Worm (Caenorhabditis elegans) whole organism, L1 larva: ENCODE results near the gene str-46.

Experiments
- elt-2 ChIP-seq: sonication (generic microtip); optimal IDR thresholded peaks from 2 replicates; lab custom pipeline; 2016; ENCODE audit warnings: missing genetic modification characterization, mild to moderate bottlenecking, inconsistent platforms, missing compliant biosample characterization, missing genetic modification reagents
- hlh-4 ChIP-seq: sonication (generic microtip); optimal IDR thresholded peaks from 2 replicates; lab custom pipeline; 2016; ENCODE audit warnings: mild to moderate bottlenecking, missing genetic modification characterization, missing compliant biosample characterization
- nhr-20 ChIP-seq: sonication (generic microtip); optimal IDR thresholded peaks from 2 replicates; lab custom pipeline; 2016; ENCODE audit warnings: mild to moderate bottlenecking, missing genetic modification characterization, missing compliant biosample characterization
- rnt-1 ChIP-seq: sonication (generic microtip); optimal IDR thresholded peaks from 2 replicates; lab custom pipeline; 2016; ENCODE audit warnings: mild to moderate bottlenecking, missing genetic modification characterization, moderate library complexity, missing compliant biosample characterization
- unc-86 ChIP-seq: sonication (generic microtip); optimal IDR thresholded peaks from 2 replicates; lab custom pipeline; 2016; ENCODE audit warnings: missing genetic modification characterization, missing compliant biosample characterization
- xbp-1 ChIP-seq: sonication (generic microtip); optimal IDR thresholded peaks from 2 replicates; lab custom pipeline; 2016; ENCODE audit warnings: missing genetic modification characterization, missing compliant biosample characterization

- TF ChIP-seq xbp-1 (tag; lab: Kevin White, UChicago) (no peak), nhr-20 (no peak), hlh-4 (tag; lab: Kevin White, UChicago) (no peak), elt-2 (tag; lab: Kevin White, UChicago) (no peak), rnt-1 (tag; lab: Kevin White, UChicago) (no peak), unc-86 (no peak)
These were observed 13.1 kb upstream of the str-46 start, which contains the start of gene C31B8.9 for ce11 chrV:2912901-2913300.
